Fruit fly (Drosophila melanogaster): ENCODE results near the gene Dyro.
A peak's percentile ranks its signal among the peaks of the same experiment; 100 is the strongest.

Gene Dyro

dm6 chr3L:11242410-11243291 lies 53.1 kb downstream of the Dyro start (continued):
- TF ChIP-seq CG8290 (GFP tag; optimal IDR thresholded peaks at IDR 0.05): no peak
- TF ChIP-seq CG8290 (tag; optimal IDR thresholded peaks at IDR 0.05): peak in 1 of 2 experiments; percentile 29
- TF ChIP-seq seq (GFP tag; IDR thresholded peaks at IDR 0.05): peak; percentile 26; the same call in 1 of the 2 replicates
- peak; percentile 9; the same call in 1 of the 2 replicates for TF ChIP-seq vvl (GFP tag; IDR thresholded peaks at IDR 0.05)
- TF ChIP-seq CG12769 (tag; optimal IDR thresholded peaks at IDR 0.05): peak; percentile 26
- TF ChIP-seq fd102C (GFP tag; optimal IDR thresholded peaks at IDR 0.05): peak; percentile 24
- peak; percentile 23 for TF ChIP-seq CG17359 (tag; optimal IDR thresholded peaks at IDR 0.05)
- TF ChIP-seq pho (GFP tag; optimal IDR thresholded peaks at IDR 0.05): peak; percentile 7
- 0 out of 2 replicates have a peak, but pooled peaks have one; percentile 22 for TF ChIP-seq stc (GFP tag; IDR thresholded peaks at IDR 0.05)
- peak; percentile 38; the same call in 1 of the 2 replicates for TF ChIP-seq CG32532 (GFP tag; IDR thresholded peaks at IDR 0.05)
- 0 out of 4 replicates have a peak, but pooled peaks have one; percentile 33 for TF ChIP-seq chinmo (GFP tag; IDR thresholded peaks at IDR 0.05; ENCODE audit: partially characterized antibody)
- peak; percentile 78 for TF ChIP-seq zf30C (GFP tag; optimal IDR thresholded peaks at IDR 0.05)
- peak; percentile 18 for TF ChIP-seq Fer1 (GFP tag; optimal IDR thresholded peaks at IDR 0.05)
- TF ChIP-seq CG7963 (GFP tag; IDR thresholded peaks at IDR 0.05; ENCODE audit: partially characterized antibody): no peak

dm6 chr3L:11241949-11242348 lies 53.8 kb downstream of the Dyro start:
- 0 out of 2 replicates have a peak, but pooled peaks have one; percentile 33 for TF ChIP-seq Awh (GFP tag; IDR thresholded peaks at IDR 0.05)
- no peak for TF ChIP-seq ab (GFP tag; optimal IDR thresholded peaks at IDR 0.05)
- peak; percentile 65 for TF ChIP-seq grn (GFP tag; optimal IDR thresholded peaks at IDR 0.05)
- no peak for TF ChIP-seq CG11398 (GFP tag; optimal IDR thresholded peaks at IDR 0.05)
- TF ChIP-seq zen (tag; optimal IDR thresholded peaks at IDR 0.05): peak; percentile 5
- peak; percentile 5 for TF ChIP-seq lab (GFP tag; optimal IDR thresholded peaks at IDR 0.05)
- no peak for TF ChIP-seq prd (optimal IDR thresholded peaks at IDR 0.05)
- TF ChIP-seq prd (GFP tag; IDR thresholded peaks at IDR 0.05): peak; percentile 35; the same call in 1 of the 3 replicates
- peak; percentile 31 for TF ChIP-seq CG17385 (GFP tag; optimal IDR thresholded peaks at IDR 0.05)
- TF ChIP-seq CG15479 (GFP tag; optimal IDR thresholded peaks at IDR 0.05): peak; percentile 31
- 0 out of 3 replicates have a peak, but pooled peaks have one; percentile 27 for TF ChIP-seq zfh1 (GFP tag; IDR thresholded peaks at IDR 0.05)
- TF ChIP-seq trh (GFP tag; optimal IDR thresholded peaks at IDR 0.05): no peak

- TF ChIP-seq CG6813 (GFP tag; optimal IDR thresholded peaks at IDR 0.05): peak; percentile 1
- no peak for TF ChIP-seq ara (GFP tag; IDR thresholded peaks at IDR 0.05)
- TF ChIP-seq ap (GFP tag; IDR thresholded peaks at IDR 0.05): no peak
- no peak for TF ChIP-seq CG13296 (GFP tag; optimal IDR thresholded peaks at IDR 0.05)
- no peak for TF ChIP-seq h (optimal IDR thresholded peaks at IDR 0.05)
- TF ChIP-seq Eip74EF (GFP tag; optimal IDR thresholded peaks at IDR 0.05): no peak
- peak; percentile 16 for TF ChIP-seq CG15601 (tag; optimal IDR thresholded peaks at IDR 0.05)
- TF ChIP-seq vvl (GFP tag; IDR thresholded peaks at IDR 0.05): peak; percentile 56
- TF ChIP-seq grn (GFP tag; optimal IDR thresholded peaks at IDR 0.05): peak; percentile 77
- no peak for TF ChIP-seq CG2202 (tag; optimal IDR thresholded peaks at IDR 0.05)
- no peak for TF ChIP-seq CG10462 (GFP tag; optimal IDR thresholded peaks at IDR 0.05)
- TF ChIP-seq Side (GFP tag; optimal IDR thresholded peaks at IDR 0.05): no peak
- peak; percentile 16 for TF ChIP-seq CG34376 (GFP tag; optimal IDR thresholded peaks at IDR 0.05)
- no peak for TF ChIP-seq CG17568 (GFP tag; optimal IDR thresholded peaks at IDR 0.05)
- peak; percentile 12 for TF ChIP-seq BtbVII (GFP tag; optimal IDR thresholded peaks at IDR 0.05)
- TF ChIP-seq Lim3 (GFP tag; IDR thresholded peaks at IDR 0.05): peak; percentile 33; the same call in 1 of the 2 replicates
- no peak for TF ChIP-seq bsh (GFP tag; optimal IDR thresholded peaks at IDR 0.05)
- no peak for TF ChIP-seq dati (GFP tag; IDR thresholded peaks at IDR 0.05)
- no peak for TF ChIP-seq CG3407 (GFP tag; optimal IDR thresholded peaks at IDR 0.05)
- TF ChIP-seq sd (tag; optimal IDR thresholded peaks at IDR 0.05): peak; percentile 16
- TF ChIP-seq CG12104 (GFP tag; optimal IDR thresholded peaks at IDR 0.05): no peak
- peak; percentile 80 for TF ChIP-seq mirr (GFP tag; optimal IDR thresholded peaks at IDR 0.05)
- no peak for TF ChIP-seq klu (GFP tag; IDR thresholded peaks at IDR 0.05)
Measured at dm6 chr3L:11239191-11239641, 56.5 kb downstream of the Dyro start.

All from whole organism, embryonic.